Fruit fly (Drosophila melanogaster) whole organism, embryonic: ENCODE results near the gene pix.

Source experiments
- Asciz ChIP-seq: fragments of 200-800 bp; sonication (Bioruptor generic); optimal IDR thresholded peaks from 2 replicates; lab custom pipeline; 2017; ENCODE audit warnings: missing biosample characterization, mild to moderate bottlenecking, missing genetic modification characterization, missing genetic modification reagents
- Awh ChIP-seq: fragments of 200-800 bp; sonication (Bioruptor generic); IDR thresholded peaks from 2 replicates; pipeline ENCODE4, ENCODE4 v1.3.6; 2022; ENCODE audit warnings: missing biosample characterization, missing genetic modification characterization
- CG10565 ChIP-seq: fragments of 200-800 bp; sonication (Bioruptor generic); optimal IDR thresholded peaks from 3 replicates; lab custom pipeline; 2016; ENCODE audit warnings: missing biosample characterization, mild to moderate bottlenecking, missing genetic modification characterization
- CG11696 ChIP-seq: fragments of 200-800 bp; sonication (Bioruptor generic); IDR thresholded peaks from 2 replicates; pipeline ENCODE4 v1.3.6; 2022; ENCODE audit warnings: missing biosample characterization, missing genetic modification characterization
- CG13775 ChIP-seq: fragments of 200-800 bp; sonication (Bioruptor generic); optimal IDR thresholded peaks from 3 replicates; lab custom pipeline; 2017; ENCODE audit warnings: missing biosample characterization, mild to moderate bottlenecking, missing genetic modification characterization
- CG15479 ChIP-seq: fragments of 200-800 bp; sonication (Bioruptor generic); optimal IDR thresholded peaks from 3 replicates; lab custom pipeline; 2019; ENCODE audit warnings: missing biosample characterization, mild to moderate bottlenecking, missing genetic modification characterization, moderate library complexity
- CG16863 ChIP-seq: fragments of 200-800 bp; sonication (Bioruptor generic); optimal IDR thresholded peaks from 3 replicates; lab custom pipeline; 2016; ENCODE audit warnings: missing biosample characterization, missing genetic modification characterization
- CG18262 ChIP-seq: fragments of 200-800 bp; optimal IDR thresholded peaks from 3 replicates; lab custom pipeline; 2019; ENCODE audit warnings: missing biosample characterization, mild to moderate bottlenecking, missing genetic modification characterization, moderate library complexity
- CG18619 ChIP-seq: fragments of 200-800 bp; sonication (Bioruptor generic); optimal IDR thresholded peaks from 3 replicates; lab custom pipeline; 2017; ENCODE audit warnings: missing biosample characterization, mild to moderate bottlenecking, missing genetic modification characterization
- CG18764 ChIP-seq: fragments of 200-800 bp; sonication (Bioruptor generic); optimal IDR thresholded peaks from 3 replicates; lab custom pipeline; 2016; ENCODE audit warnings: missing biosample characterization, missing genetic modification characterization
- CG30403 ChIP-seq: fragments of 200-800 bp; sonication (Bioruptor generic); optimal IDR thresholded peaks from 3 replicates; lab custom pipeline; 2016; ENCODE audit warnings: missing biosample characterization, missing genetic modification characterization
- CG3163 ChIP-seq: fragments of 200-800 bp; sonication (Bioruptor generic); optimal IDR thresholded peaks from 3 replicates; lab custom pipeline; 2016; ENCODE audit warnings: missing biosample characterization, missing genetic modification characterization
- CG32767 ChIP-seq: fragments of 200-800 bp; sonication (Bioruptor generic); IDR thresholded peaks from 2 replicates; pipeline ENCODE4 v1.3.6; 2022; ENCODE audit warnings: missing biosample characterization, missing genetic modification characterization
- CG33557 ChIP-seq: fragments of 200-800 bp; sonication (Bioruptor generic); optimal IDR thresholded peaks from 2 replicates; lab custom pipeline; 2019; ENCODE audit warnings: missing biosample characterization, mild to moderate bottlenecking, missing genetic modification characterization, moderate library complexity
- CG34376 ChIP-seq: fragments of 200-800 bp; sonication (Bioruptor generic); optimal IDR thresholded peaks from 2 replicates; lab custom pipeline; 2018; ENCODE audit warnings: missing biosample characterization, mild to moderate bottlenecking, missing genetic modification characterization
- CG3995 ChIP-seq: fragments of 200-800 bp; sonication (Bioruptor generic); optimal IDR thresholded peaks from 3 replicates; lab custom pipeline; 2016; ENCODE audit warnings: missing biosample characterization, missing genetic modification characterization
- CG4730 ChIP-seq: fragments of 200-800 bp; sonication (Bioruptor generic); IDR thresholded peaks from 2 replicates; pipeline ENCODE4 v1.3.6; 2022; ENCODE audit warnings: missing biosample characterization, missing genetic modification characterization
- CG6654 ChIP-seq: fragments of 200-800 bp; sonication (Bioruptor generic); optimal IDR thresholded peaks from 2 replicates; lab custom pipeline; 2017; ENCODE audit warnings: missing biosample characterization, mild to moderate bottlenecking, missing genetic modification characterization
- CG6765 ChIP-seq: fragments of 200-800 bp; sonication (Bioruptor generic); optimal IDR thresholded peaks from 3 replicates; lab custom pipeline; 2017; ENCODE audit warnings: missing biosample characterization, mild to moderate bottlenecking, missing genetic modification characterization
- CG7357 ChIP-seq: fragments of 200-800 bp; sonication (Bioruptor generic); IDR thresholded peaks from 3 replicates; pipeline ENCODE4 v1.3.6; 2022; ENCODE audit warnings: missing biosample characterization, missing genetic modification characterization
- CG7556 ChIP-seq: fragments of 200-800 bp; sonication (Bioruptor generic); optimal IDR thresholded peaks from 2 replicates; lab custom pipeline; 2017; ENCODE audit warnings: missing biosample characterization, mild to moderate bottlenecking, missing genetic modification characterization
- CG8089 ChIP-seq: fragments of 200-800 bp; sonication (Bioruptor generic); optimal IDR thresholded peaks from 3 replicates; lab custom pipeline; 2016; ENCODE audit warnings: missing biosample characterization, missing genetic modification characterization
- CG8290 ChIP-seq, 3 experiments: fragments of 200-800 bp; sonication (Bioruptor generic); optimal IDR thresholded peaks; 2 replicates each; lab custom pipeline; 2016 to 2019; ENCODE audit warnings: missing biosample characterization in 3 of 3, missing genetic modification characterization in 3 of 3, mild to moderate bottlenecking in 2 of 3, moderate library complexity in 1 of 3
- CG8478 ChIP-seq: fragments of >200 bp; optimal IDR thresholded peaks from 2 replicates; lab custom pipeline; 2018
- CTCF ChIP-seq: fragments of 200-800 bp; sonication (Bioruptor generic); optimal IDR thresholded peaks from 2 replicates; lab custom pipeline; 2017; ENCODE audit warnings: missing biosample characterization, mild to moderate bottlenecking, missing genetic modification characterization, moderate library complexity
- Doc3 ChIP-seq: fragments of 200-800 bp; sonication (Bioruptor generic); IDR thresholded peaks from 3 replicates; pipeline ENCODE4 v1.3.6; 2022; ENCODE audit warnings: missing biosample characterization, missing genetic modification characterization; ENCODE audit not compliant: partially characterized antibody
- Fer3 ChIP-seq: fragments of 200-800 bp; sonication (Bioruptor generic); optimal IDR thresholded peaks from 2 replicates; lab custom pipeline; 2018; ENCODE audit warnings: missing biosample characterization, mild to moderate bottlenecking, missing genetic modification characterization, moderate library complexity
- Gug ChIP-seq: fragments of 200-800 bp; sonication (Bioruptor generic); IDR thresholded peaks from 4 replicates; pipeline ENCODE4 v1.3.6; 2022; ENCODE audit warnings: missing biosample characterization, missing genetic modification characterization
- HLH3B ChIP-seq: fragments of 200-800 bp; sonication (Bioruptor generic); IDR thresholded peaks from 2 replicates; pipeline ENCODE4 v1.3.6; 2022; ENCODE audit warnings: missing biosample characterization, missing genetic modification characterization
- HLH54F ChIP-seq: fragments of 200-800 bp; sonication (Bioruptor generic); optimal IDR thresholded peaks from 3 replicates; lab custom pipeline; 2016; ENCODE audit warnings: missing biosample characterization, missing genetic modification characterization
- Mrtf ChIP-seq: fragments of 200-800 bp; sonication (Bioruptor generic); IDR thresholded peaks from 3 replicates; pipeline ENCODE4 v1.3.6; 2022; ENCODE audit warnings: missing biosample characterization, missing genetic modification characterization
- Ravus ChIP-seq: fragments of 200-800 bp; sonication (Bioruptor generic); IDR thresholded peaks from 2 replicates; pipeline ENCODE4 v1.3.6; 2022; ENCODE audit warnings: missing biosample characterization, missing genetic modification characterization
- Rx ChIP-seq: fragments of 200-800 bp; sonication (Bioruptor generic); IDR thresholded peaks from 2 replicates; pipeline ENCODE4 v1.3.6; 2022; ENCODE audit warnings: missing biosample characterization, missing genetic modification characterization
- Stat92E ChIP-seq, 3 experiments: fragments of >200 bp in 2 of 3; fragments of 200-800 bp in 1 of 3; sonication (Bioruptor generic) in 1 of 3; optimal IDR thresholded peaks; 2 replicates each; lab custom pipeline; 2017 to 2019; ENCODE audit warnings: missing biosample characterization in 3 of 3, missing genetic modification characterization in 3 of 3, mild to moderate bottlenecking in 1 of 3, moderate library complexity in 1 of 3
- ac ChIP-seq: fragments of 200-800 bp; sonication (Bioruptor generic); optimal IDR thresholded peaks from 3 replicates; lab custom pipeline; 2017; ENCODE audit warnings: missing biosample characterization, mild to moderate bottlenecking, missing genetic modification characterization
- ase ChIP-seq: fragments of 200-800 bp; sonication (Bioruptor generic); IDR thresholded peaks from 3 replicates; pipeline ENCODE4 v1.3.6; 2022; ENCODE audit warnings: missing biosample characterization, missing genetic modification characterization
- bab2 ChIP-seq: fragments of 200-800 bp; sonication (Bioruptor generic); optimal IDR thresholded peaks from 2 replicates; lab custom pipeline; 2016; ENCODE audit warnings: missing biosample characterization, missing genetic modification characterization
- bcd ChIP-seq: fragments of 200-800 bp; sonication (Bioruptor generic); optimal IDR thresholded peaks from 2 replicates; lab custom pipeline; 2017; ENCODE audit warnings: missing biosample characterization, mild to moderate bottlenecking, missing genetic modification characterization
- btn ChIP-seq: fragments of 200-800 bp; sonication (Bioruptor generic); optimal IDR thresholded peaks from 2 replicates; lab custom pipeline; 2016; ENCODE audit warnings: missing biosample characterization, missing genetic modification characterization
- ftz-f1 ChIP-seq: fragments of 200-800 bp; sonication (Bioruptor generic); optimal IDR thresholded peaks from 2 replicates; lab custom pipeline; 2016; ENCODE audit warnings: missing biosample characterization, missing genetic modification characterization
- ind ChIP-seq: fragments of 200-800 bp; sonication (Bioruptor generic); optimal IDR thresholded peaks from 3 replicates; lab custom pipeline; 2016; ENCODE audit warnings: missing biosample characterization, missing genetic modification characterization
- kay ChIP-seq: fragments of 200-800 bp; sonication (Bioruptor generic); optimal IDR thresholded peaks from 2 replicates; lab custom pipeline; 2016; ENCODE audit warnings: missing biosample characterization, missing genetic modification characterization
- nerfin-1 ChIP-seq: fragments of 200-800 bp; sonication (Bioruptor generic); optimal IDR thresholded peaks from 3 replicates; lab custom pipeline; 2019; ENCODE audit warnings: missing biosample characterization, mild to moderate bottlenecking, missing genetic modification characterization, moderate library complexity
- nom ChIP-seq: fragments of 200-800 bp; sonication (Bioruptor generic); optimal IDR thresholded peaks from 2 replicates; lab custom pipeline; 2017; ENCODE audit warnings: missing biosample characterization, missing genetic modification characterization, mild to moderate bottlenecking, moderate library complexity, missing genetic modification reagents
- sim ChIP-seq: fragments of 200-800 bp; sonication (Bioruptor generic); IDR thresholded peaks from 2 replicates; pipeline ENCODE4 v1.3.6; 2022; ENCODE audit warnings: missing biosample characterization, missing genetic modification characterization
- so ChIP-seq: fragments of 200-800 bp; sonication (Bioruptor generic); IDR thresholded peaks from 3 replicates; pipeline ENCODE4 v1.3.6; 2022; ENCODE audit warnings: missing biosample characterization, missing genetic modification characterization
- stwl ChIP-seq: fragments of 200-800 bp; sonication (Bioruptor generic); optimal IDR thresholded peaks from 3 replicates; lab custom pipeline; 2018; ENCODE audit warnings: missing biosample characterization, mild to moderate bottlenecking, missing genetic modification characterization, moderate library complexity
- tin ChIP-seq: fragments of 200-800 bp; sonication (Bioruptor generic); optimal IDR thresholded peaks from 3 replicates; lab custom pipeline; 2016; ENCODE audit warnings: missing biosample characterization, missing genetic modification characterization
- toy ChIP-seq: fragments of 200-800 bp; sonication (Bioruptor generic); IDR thresholded peaks from 2 replicates; pipeline ENCODE4 v1.3.6; 2022; ENCODE audit warnings: missing biosample characterization, missing genetic modification characterization
- vfl ChIP-seq: fragments of 200-800 bp; sonication (Bioruptor generic); optimal IDR thresholded peaks from 2 replicates; lab custom pipeline; 2016; ENCODE audit warnings: missing biosample characterization, missing genetic modification characterization
- wek ChIP-seq: fragments of 200-800 bp; sonication (Bioruptor generic); optimal IDR thresholded peaks from 3 replicates; lab custom pipeline; 2018; ENCODE audit warnings: missing biosample characterization, mild to moderate bottlenecking, missing genetic modification characterization, moderate library complexity

pix gene

DNA sequence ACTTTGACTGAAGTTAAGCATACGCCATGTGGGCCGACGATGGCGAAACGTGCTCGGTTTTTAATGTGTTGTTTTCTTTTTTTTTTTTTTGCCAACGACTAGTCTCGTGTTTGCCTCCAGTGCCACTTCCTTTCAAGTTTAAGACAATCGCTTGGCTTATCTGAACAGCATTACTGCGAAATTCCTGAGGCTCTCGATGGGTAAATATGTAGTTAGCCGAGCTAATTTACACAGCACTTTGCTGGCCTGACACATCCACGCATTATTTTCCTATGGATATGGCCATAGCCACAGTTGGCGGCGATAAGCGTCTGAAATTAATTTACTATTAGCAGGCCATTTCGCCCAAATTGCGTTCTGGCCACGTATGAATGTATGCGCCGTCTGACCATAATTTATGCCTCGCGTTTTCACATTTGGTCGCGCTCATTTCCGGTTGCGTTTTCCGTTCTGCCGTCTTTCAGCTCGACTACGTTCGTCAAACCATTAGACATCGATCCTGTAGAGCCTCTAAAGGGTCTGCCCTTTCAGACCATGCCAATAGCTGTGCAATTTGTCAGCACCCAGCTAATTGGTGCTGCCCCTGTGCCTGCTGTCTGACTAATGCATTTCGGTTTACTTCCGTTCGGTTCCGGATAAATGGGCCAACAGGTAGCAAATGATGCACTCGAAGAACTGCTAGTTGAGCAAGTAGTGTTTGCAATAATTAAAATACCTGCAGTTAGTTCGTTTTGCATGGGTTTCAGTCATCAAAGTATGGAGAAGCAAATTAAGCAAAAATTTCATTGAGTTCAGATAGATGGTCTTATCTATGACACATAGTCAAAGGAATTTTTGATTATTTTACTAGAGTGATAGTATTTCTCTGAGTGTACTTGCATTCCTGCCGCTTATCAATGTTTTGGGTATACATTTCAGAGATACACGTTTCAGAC is 46.1 kb upstream of the pix start:
- no peak for TF ChIP-seq ftz-f1 (GFP tag; lab: Kevin White, UChicago)
- no peak for TF ChIP-seq Asciz (GFP tag; lab: Kevin White, UChicago)
- TF ChIP-seq so = no peak
- TF ChIP-seq CG30403 (GFP tag; lab: Kevin White, UChicago) = no peak
- no peak for TF ChIP-seq tin (GFP tag; lab: Kevin White, UChicago)
- TF ChIP-seq Rx (GFP tag; lab: Robert Waterston, UW) = no peak
- no peak for TF ChIP-seq CG18262 (tag; lab: Kevin White, UChicago)
- TF ChIP-seq ind (GFP tag; lab: Kevin White, UChicago) = no peak
- no peak for TF ChIP-seq wek (GFP tag; lab: Kevin White, UChicago)
- no peak for TF ChIP-seq CG33557 (GFP tag; lab: Kevin White, UChicago)
- peak; percentile 27 for TF ChIP-seq ac (GFP tag; lab: Kevin White, UChicago)
- no peak for TF ChIP-seq CG7357
- no peak for TF ChIP-seq CG8478 (lab: Kevin White, UChicago)
- no peak for TF ChIP-seq CG8089 (GFP tag; lab: Kevin White, UChicago)
- TF ChIP-seq CG4730 (GFP tag; lab: Robert Waterston, UW) = no peak
- no peak for TF ChIP-seq CG3995 (GFP tag; lab: Kevin White, UChicago)
- no peak for TF ChIP-seq HLH3B (GFP tag; lab: Robert Waterston, UW)
- TF ChIP-seq CG10565 (GFP tag; lab: Kevin White, UChicago) = no peak
- TF ChIP-seq CG34376 = no peak
- TF ChIP-seq CTCF (GFP tag; lab: Kevin White, UChicago) = no peak
- TF ChIP-seq CG15479 (GFP tag; lab: Kevin White, UChicago) = peak; percentile 76
- no peak for TF ChIP-seq toy (GFP tag; lab: Robert Waterston, UW)
- TF ChIP-seq Doc3 = no peak
- TF ChIP-seq nerfin-1 = no peak
- TF ChIP-seq CG6654 (GFP tag; lab: Kevin White, UChicago) = no peak
- no peak for TF ChIP-seq ase (GFP tag; lab: Robert Waterston, UW)
- no peak for TF ChIP-seq stwl
- no peak for TF ChIP-seq CG11696 (GFP tag; lab: Robert Waterston, UW)
- no peak for TF ChIP-seq Mrtf (GFP tag; lab: Robert Waterston, UW)
- TF ChIP-seq CG3163 (GFP tag; lab: Kevin White, UChicago) = no peak
- TF ChIP-seq Stat92E (GFP tag; optimal IDR thresholded peaks at IDR 0.05; lab: Kevin White, UChicago) = no peak
- TF ChIP-seq CG18619 (GFP tag; lab: Kevin White, UChicago) = no peak
- no peak for TF ChIP-seq bab2 (GFP tag; lab: Kevin White, UChicago)
- no peak for TF ChIP-seq nom (GFP tag; lab: Kevin White, UChicago)
- TF ChIP-seq Awh (GFP tag; lab: Robert Waterston, UW) = no peak
- TF ChIP-seq Fer3 (tag; lab: Kevin White, UChicago) = no peak
- no peak for TF ChIP-seq CG6765 (GFP tag; lab: Kevin White, UChicago)
- TF ChIP-seq CG16863 (GFP tag; lab: Kevin White, UChicago) = no peak
- no peak for TF ChIP-seq CG18764 (GFP tag; lab: Kevin White, UChicago)
- TF ChIP-seq CG32767 (GFP tag; lab: Robert Waterston, UW) = no peak
- TF ChIP-seq Ravus (GFP tag; lab: Robert Waterston, UW) = no peak
- no peak for TF ChIP-seq bcd (GFP tag; lab: Kevin White, UChicago)
- TF ChIP-seq sim (GFP tag; lab: Robert Waterston, UW) = no peak
- TF ChIP-seq Gug (GFP tag; lab: Robert Waterston, UW) = no peak
- no peak for TF ChIP-seq CG13775 (GFP tag; lab: Kevin White, UChicago)
- TF ChIP-seq HLH54F (GFP tag; lab: Kevin White, UChicago) = no peak
- TF ChIP-seq btn (GFP tag; lab: Kevin White, UChicago) = no peak
- no peak for TF ChIP-seq CG8290 (GFP tag; optimal IDR thresholded peaks at IDR 0.05; lab: Kevin White, UChicago)
- TF ChIP-seq CG8290 (tag; optimal IDR thresholded peaks at IDR 0.05; lab: Kevin White, UChicago) = peak in 1 of 2 experiments; percentile 66
- TF ChIP-seq CG7556 = no peak
- no peak for TF ChIP-seq kay
- TF ChIP-seq vfl = no peak
